Worm (Caenorhabditis elegans): ENCODE results near the gene rdy-2.

The rdy-2 gene

DNA sequence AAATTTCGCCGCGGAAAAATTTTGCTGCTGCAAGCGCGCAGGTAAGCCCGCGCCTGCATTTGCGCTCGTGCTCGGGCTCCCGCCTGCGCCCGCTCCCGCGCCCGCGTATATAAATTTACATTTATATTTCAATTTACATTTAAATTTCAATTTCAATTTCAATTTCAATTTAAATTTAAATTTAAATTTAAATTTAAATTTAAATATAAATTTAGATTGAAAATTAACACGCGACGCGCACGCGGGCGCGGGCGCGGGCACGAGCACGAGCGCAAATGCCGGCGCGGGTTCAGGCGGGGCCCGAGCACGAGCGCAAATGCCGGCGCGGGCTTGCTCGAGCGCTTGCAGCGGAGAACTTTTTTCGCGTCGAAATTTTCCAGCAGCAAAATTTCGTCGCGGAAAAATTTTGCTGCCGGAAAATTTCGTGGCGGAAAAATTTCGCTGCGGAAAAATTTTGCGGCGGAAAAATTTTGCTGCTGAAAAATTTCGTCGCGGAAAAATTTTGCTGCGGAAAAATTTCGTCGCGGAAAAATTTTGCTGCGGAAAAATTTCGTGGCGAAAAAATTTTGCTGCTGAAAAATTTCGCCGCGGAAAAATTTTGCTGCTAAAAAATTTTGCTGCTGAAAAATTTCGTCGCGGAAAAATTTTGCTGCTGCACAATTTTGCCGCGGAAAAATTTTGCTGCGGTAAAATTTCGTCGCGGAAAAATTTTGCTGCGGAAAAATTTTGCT is 45.2 kb upstream of the rdy-2 start:
- TF ChIP-seq T23F11.4 (GFP tag; optimal IDR thresholded peaks at IDR 0.05) (no peak), ceh-45 (GFP tag; IDR thresholded peaks at IDR 0.05) (0 out of 2 replicates have a peak, but pooled peaks have one; percentile 30), gmeb-2 (tag; optimal IDR thresholded peaks at IDR 0.05) (peak; percentile 60), ceh-48 (tag; optimal IDR thresholded peaks at IDR 0.05) (peak; percentile 1), nfya-1 (tag; optimal IDR thresholded peaks at IDR 0.05) (no peak), pha-2 (tag; optimal IDR thresholded peaks at IDR 0.05) (peak; percentile 31), K02D7.2 (tag; optimal IDR thresholded peaks at IDR 0.05) (peak; percentile 68), sox-4 (tag; optimal IDR thresholded peaks at IDR 0.05) (peak; percentile 40)

DNA sequence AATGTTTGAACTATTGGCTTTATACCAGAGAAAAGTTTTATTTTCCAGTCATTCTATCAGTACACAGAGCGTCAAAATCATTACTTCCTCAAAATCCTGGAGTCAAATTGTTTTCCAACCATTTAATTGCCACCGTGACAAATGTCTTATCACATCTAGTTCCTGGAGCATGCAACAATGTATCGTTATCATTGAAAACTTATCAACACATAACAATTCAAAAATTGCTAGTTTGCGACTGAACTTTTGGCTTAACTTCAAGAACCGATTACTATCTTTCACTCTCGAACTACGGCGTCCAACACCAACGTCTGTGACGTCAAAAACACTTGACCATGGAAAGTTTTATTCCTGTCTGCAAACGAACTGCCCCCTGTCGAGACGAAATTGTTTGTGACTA is 37.3 kb upstream of the rdy-2 start:
- TF ChIP-seq F13H6.1 (tag; optimal IDR thresholded peaks at IDR 0.05) (no peak), elt-2 (tag; optimal IDR thresholded peaks at IDR 0.05) (peak; percentile 75), eyg-1 (tag; optimal IDR thresholded peaks at IDR 0.05) (no peak), ttx-3 (tag; optimal IDR thresholded peaks at IDR 0.05) (no peak), hlh-13 (GFP tag; optimal IDR thresholded peaks at IDR 0.05) (no peak), fkh-6 (tag; optimal IDR thresholded peaks at IDR 0.05) (no peak), pros-1 (tag; optimal IDR thresholded peaks at IDR 0.05) (no peak)

DNA sequence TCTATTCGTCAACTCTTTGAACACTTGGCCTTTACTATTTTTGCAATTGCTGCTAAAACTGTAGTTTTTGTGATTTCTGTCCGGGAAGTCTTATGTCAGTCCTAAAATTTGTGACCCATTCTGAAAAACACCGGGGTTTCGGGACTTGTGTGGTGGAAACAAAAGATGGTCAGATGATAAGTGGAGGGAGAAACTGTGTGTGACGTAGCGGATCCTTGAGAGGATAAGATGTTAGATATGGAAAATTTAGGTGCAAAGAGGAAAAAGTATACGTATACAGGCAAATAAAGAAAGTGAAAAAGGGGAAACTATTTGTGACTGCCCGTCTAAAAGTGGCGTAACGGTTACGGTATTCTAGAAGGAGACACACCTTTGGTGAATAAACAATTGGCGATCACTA is 35.6 kb upstream of the rdy-2 start:
- no peak for TF ChIP-seq ceh-24 (tag; optimal IDR thresholded peaks at IDR 0.05)
- TF ChIP-seq elt-2 (tag; optimal IDR thresholded peaks at IDR 0.05): no peak
- TF ChIP-seq unc-86 (tag; optimal IDR thresholded peaks at IDR 0.05): no peak
- TF ChIP-seq che-1 (tag; optimal IDR thresholded peaks at IDR 0.05): no peak
- no peak for TF ChIP-seq nfya-1 (tag; optimal IDR thresholded peaks at IDR 0.05)
- no peak for TF ChIP-seq dve-1 (tag; optimal IDR thresholded peaks at IDR 0.05)
- no peak for TF ChIP-seq unc-55 (GFP tag; optimal IDR thresholded peaks at IDR 0.05)
- TF ChIP-seq fkh-10 (GFP tag; optimal IDR thresholded peaks at IDR 0.05): no peak
- no peak for TF ChIP-seq hlh-13 (GFP tag; optimal IDR thresholded peaks at IDR 0.05)
- no peak for TF ChIP-seq unc-3 (GFP tag; conservative IDR thresholded peaks at IDR 0.05)
- no peak for TF ChIP-seq unc-3 (tag; optimal IDR thresholded peaks at IDR 0.05)
- TF ChIP-seq ceh-45 (GFP tag; IDR thresholded peaks at IDR 0.05): no peak
- TF ChIP-seq C08G9.2 (tag; optimal IDR thresholded peaks at IDR 0.05): no peak
- TF ChIP-seq ref-2 (tag; optimal IDR thresholded peaks at IDR 0.05): no peak
- TF ChIP-seq pat-9 (tag; optimal IDR thresholded peaks at IDR 0.05): no peak
- no peak for TF ChIP-seq T23F11.4 (GFP tag; optimal IDR thresholded peaks at IDR 0.05)
- no peak for TF ChIP-seq ceh-30 (tag; optimal IDR thresholded peaks at IDR 0.05)
- TF ChIP-seq rnt-1 (tag; optimal IDR thresholded peaks at IDR 0.05): no peak
- TF ChIP-seq F13H6.1 (tag; optimal IDR thresholded peaks at IDR 0.05): no peak
- no peak for TF ChIP-seq ceh-14 (tag; optimal IDR thresholded peaks at IDR 0.05)
- TF ChIP-seq syd-9 (tag; optimal IDR thresholded peaks at IDR 0.05): no peak

DNA sequence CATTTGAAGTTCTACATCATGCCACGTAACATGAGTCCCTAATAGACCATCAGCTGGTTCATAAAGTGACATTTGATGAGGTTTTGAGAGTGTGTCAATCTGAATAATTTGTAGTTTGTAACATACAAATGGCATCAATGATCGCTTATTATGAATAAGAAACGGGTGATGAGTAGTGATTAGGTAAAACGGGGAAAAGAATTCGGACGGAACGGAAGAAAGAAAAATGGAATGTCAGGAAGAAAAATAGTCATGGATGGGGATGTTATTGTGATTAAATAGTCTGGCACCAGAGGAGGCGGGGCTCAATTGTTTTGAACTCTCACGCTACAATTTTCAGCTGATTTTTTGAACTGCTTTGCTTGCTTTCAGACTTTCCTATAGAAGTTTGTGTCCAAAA is 33.4 kb upstream of the rdy-2 start, which contains the start of gene H37A05.2:
H37A05.2 (minus strand) TSS at position 101 of the 400 bp plus-strand sequence.
- TF ChIP-seq sdc-2 (tag; optimal IDR thresholded peaks at IDR 0.05) (no peak), elt-2 (tag; optimal IDR thresholded peaks at IDR 0.05) (no peak), lim-6 (tag; optimal IDR thresholded peaks at IDR 0.05) (no peak), hlh-13 (GFP tag; optimal IDR thresholded peaks at IDR 0.05) (no peak), ceh-2 (tag; optimal IDR thresholded peaks at IDR 0.05) (no peak), syd-9 (tag; optimal IDR thresholded peaks at IDR 0.05) (no peak), tbx-2 (tag; optimal IDR thresholded peaks at IDR 0.05) (no peak), ama-1 (optimal IDR thresholded peaks at IDR 0.05) (no peak), ceh-18 (tag; optimal IDR thresholded peaks at IDR 0.05) (no peak), hlh-15 (tag; optimal IDR thresholded peaks at IDR 0.05) (no peak), eyg-1 (tag; optimal IDR thresholded peaks at IDR 0.05) (no peak), unc-55 (GFP tag; optimal IDR thresholded peaks at IDR 0.05) (no peak), fax-1 (tag; optimal IDR thresholded peaks at IDR 0.05) (no peak), gmeb-2 (tag; optimal IDR thresholded peaks at IDR 0.05) (no peak), ttx-3 (tag; optimal IDR thresholded peaks at IDR 0.05) (no peak), rnt-1 (tag; optimal IDR thresholded peaks at IDR 0.05) (no peak), pros-1 (tag; optimal IDR thresholded peaks at IDR 0.05) (no peak), ceh-6 (GFP tag; optimal IDR thresholded peaks at IDR 0.05) (no peak)

Measured in whole organism, late embryonic.